Worm (Caenorhabditis elegans): ENCODE measurements around the gene F39F10.2.
"Not testable (repeated sequence)": the region's sequence is repeated elsewhere in the genome, so short reads cannot be mapped to it uniquely, and the experiment has no call there.

The F39F10.2 gene

DNA sequence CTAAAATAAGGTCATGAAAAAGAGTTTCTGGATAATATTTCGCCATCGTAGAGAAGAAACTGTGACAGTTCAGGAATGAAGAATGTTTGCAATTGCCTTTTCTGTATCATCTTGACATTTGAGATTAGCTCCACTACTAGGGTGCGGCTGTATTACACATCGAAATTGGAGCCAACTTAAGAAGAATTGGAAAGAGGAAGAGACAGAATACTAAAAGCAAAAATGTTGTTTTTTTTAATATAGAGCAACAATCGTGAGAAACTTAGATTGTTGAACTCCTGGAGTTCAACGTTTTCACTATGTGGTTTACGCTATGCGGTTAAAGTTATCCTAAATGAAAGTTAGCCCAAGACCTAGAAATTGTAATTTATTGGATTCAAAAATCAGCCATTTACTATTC, 14.3 kb upstream of the F39F10.2 start, which contains the start of gene acs-9:
Gene acs-9, minus strand, starts transcription at position 101 of the 400 bp plus-strand sequence.
- no peak for TF ChIP-seq nhr-77 (tag; optimal IDR thresholded peaks at IDR 0.05)
- no peak for TF ChIP-seq lsy-2 (tag; optimal IDR thresholded peaks at IDR 0.05)
- no peak for TF ChIP-seq sptf-1 (tag; optimal IDR thresholded peaks at IDR 0.05)
- TF ChIP-seq nhr-84 (tag; optimal IDR thresholded peaks at IDR 0.05): no peak

DNA sequence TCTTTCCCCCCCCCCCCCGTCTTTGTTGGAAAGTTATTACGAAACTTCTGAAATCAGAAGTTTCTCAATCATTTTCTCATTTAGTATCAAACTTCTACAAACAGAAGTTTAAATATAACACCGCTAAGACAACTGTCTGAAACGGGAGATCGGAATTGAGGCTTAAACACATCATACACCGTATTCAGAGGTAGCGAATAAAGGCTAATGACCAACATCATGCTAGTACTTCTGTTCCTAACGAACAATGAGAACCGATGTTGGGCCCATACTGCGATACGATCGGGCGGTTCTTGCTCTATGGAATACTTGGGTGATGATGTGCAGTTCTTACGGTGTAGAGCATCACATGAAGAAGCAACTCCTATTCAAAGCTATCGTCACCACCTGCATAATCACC, 11.3 kb upstream of the F39F10.2 start, which contains the start of gene Y13C8A.1:
Gene Y13C8A.1, plus strand, starts transcription at position 301 of the 400 bp plus-strand sequence.
- not testable (repeated sequence) for TF ChIP-seq ceh-82, elt-2, nhr-12 (tag; optimal IDR thresholded peaks at IDR 0.05)

DNA sequence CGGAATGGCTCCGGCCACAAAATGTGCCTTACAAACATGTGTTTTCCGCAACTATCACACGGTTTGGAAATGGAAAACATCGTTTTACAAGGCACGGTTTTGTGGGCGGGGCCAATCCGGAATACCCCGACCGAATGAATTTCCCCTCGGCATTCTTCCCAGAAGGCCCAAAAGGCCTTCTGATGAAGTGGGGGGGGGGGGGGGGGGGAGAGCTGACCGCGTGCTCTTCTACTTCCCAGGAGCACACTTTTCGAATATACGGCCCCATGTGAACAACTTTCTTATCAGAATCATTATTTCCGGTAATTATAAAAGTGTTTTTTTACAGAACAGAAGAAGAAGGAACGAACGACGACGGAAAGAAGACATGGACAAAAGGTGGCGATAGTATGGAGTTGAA, 10.6 kb upstream of the F39F10.2 start:
- no peak for TF ChIP-seq lin-39 (tag; optimal IDR thresholded peaks at IDR 0.05)
- no peak for TF ChIP-seq ets-5 (GFP tag; IDR thresholded peaks at IDR 0.05)
- no peak for TF ChIP-seq unc-130 (tag; optimal IDR thresholded peaks at IDR 0.05)
- no peak for TF ChIP-seq lir-3 (tag; optimal IDR thresholded peaks at IDR 0.05; ENCODE audit: poor library complexity)
- no peak for TF ChIP-seq unc-30 (tag; optimal IDR thresholded peaks at IDR 0.05)
- TF ChIP-seq sup-37 (GFP tag; optimal IDR thresholded peaks at IDR 0.05): no peak
- TF ChIP-seq nhr-85 (tag): no peak
- no peak for TF ChIP-seq ceh-82 (tag; optimal IDR thresholded peaks at IDR 0.05)
- no peak for TF ChIP-seq unc-86 (tag; optimal IDR thresholded peaks at IDR 0.05)
- TF ChIP-seq pqm-1 (tag; optimal IDR thresholded peaks at IDR 0.05): no peak
- TF ChIP-seq lin-14 (GFP tag; optimal IDR thresholded peaks at IDR 0.05): no peak
- TF ChIP-seq ceh-63 (GFP tag; optimal IDR thresholded peaks at IDR 0.05): no peak
- no peak for TF ChIP-seq blmp-1 (tag; optimal IDR thresholded peaks at IDR 0.05)
- TF ChIP-seq zag-1 (tag; optimal IDR thresholded peaks at IDR 0.05): no peak
- TF ChIP-seq nhr-28 (tag; optimal IDR thresholded peaks at IDR 0.05): no peak
- no peak for TF ChIP-seq C04F5.9 (tag; optimal IDR thresholded peaks at IDR 0.05)
- TF ChIP-seq nhr-20 (tag; optimal IDR thresholded peaks at IDR 0.05): no peak
- TF ChIP-seq nhr-90 (tag; optimal IDR thresholded peaks at IDR 0.05; ENCODE audit: poor library complexity): no peak
- no peak for TF ChIP-seq mdl-1 (tag; optimal IDR thresholded peaks at IDR 0.05)
- TF ChIP-seq dpl-1 (GFP tag; optimal IDR thresholded peaks at IDR 0.05): no peak

DNA sequence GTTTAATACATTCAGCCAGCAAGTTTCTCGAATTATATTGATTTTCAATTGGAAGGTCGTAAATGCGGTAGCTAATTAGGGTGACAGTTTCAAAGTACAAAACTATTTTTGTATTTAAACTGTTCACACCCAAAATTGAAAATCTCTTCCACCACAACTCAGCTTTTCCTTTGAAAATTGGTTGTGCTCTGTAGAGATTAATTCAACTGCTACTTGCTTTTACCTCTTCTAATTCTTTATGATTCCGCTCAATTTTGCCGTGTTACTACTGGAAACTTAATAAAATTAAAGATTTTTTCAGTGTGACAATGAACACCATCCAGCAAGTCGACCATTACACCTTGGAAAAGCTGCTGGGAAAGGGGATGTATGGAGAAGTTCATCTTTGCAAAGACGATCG, 3.0 kb upstream of the F39F10.2 start, which contains the start of gene F39F10.3:
Gene F39F10.3, plus strand, starts transcription at position 301 of the 400 bp plus-strand sequence.
- TF ChIP-seq lsy-2 (tag; optimal IDR thresholded peaks at IDR 0.05) (no peak), nhr-47 (tag; optimal IDR thresholded peaks at IDR 0.05) (no peak)

DNA sequence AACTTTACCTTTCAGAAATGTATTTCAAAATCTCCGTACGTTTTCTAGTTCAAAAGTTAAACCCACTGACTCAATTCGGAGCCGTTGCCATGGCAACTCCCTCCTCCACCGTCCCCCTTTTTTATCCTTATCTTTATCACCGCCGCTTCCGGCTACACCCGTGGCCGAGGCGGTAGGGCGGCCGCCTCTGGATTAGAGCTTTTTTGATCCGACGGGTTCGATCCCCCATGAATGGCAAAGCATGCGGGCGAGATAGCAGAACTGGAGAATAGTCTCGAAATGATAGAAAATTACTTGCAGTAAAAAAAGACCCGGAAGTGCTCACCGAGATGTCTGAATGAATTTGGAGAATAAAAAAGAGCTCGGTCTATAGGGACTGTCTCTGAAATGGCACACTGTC, 910 bp upstream of the F39F10.2 start:
- TF ChIP-seq fkh-8 (tag; optimal IDR thresholded peaks at IDR 0.05): peak; percentile 71
- no peak for TF ChIP-seq zip-4 (GFP tag; optimal IDR thresholded peaks at IDR 0.05)
- peak; percentile 5 for TF ChIP-seq sox-4 (tag; optimal IDR thresholded peaks at IDR 0.05)
- TF ChIP-seq egl-13 (tag; optimal IDR thresholded peaks at IDR 0.05): peak; percentile 14
- peak; percentile 34 for TF ChIP-seq nhr-47 (tag; optimal IDR thresholded peaks at IDR 0.05)
- TF ChIP-seq aha-1 (tag; optimal IDR thresholded peaks at IDR 0.05): no peak
- no peak for TF ChIP-seq elt-2 (tag; optimal IDR thresholded peaks at IDR 0.05)
- TF ChIP-seq irx-1 (tag; optimal IDR thresholded peaks at IDR 0.05): no peak
- TF ChIP-seq dsc-1 (tag; optimal IDR thresholded peaks at IDR 0.05): peak; percentile 29
- no peak for TF ChIP-seq nhr-237 (tag; optimal IDR thresholded peaks at IDR 0.05)
- TF ChIP-seq nhr-12 (tag; optimal IDR thresholded peaks at IDR 0.05): no peak
- TF ChIP-seq efl-1 (optimal IDR thresholded peaks at IDR 0.05): no peak
- peak in 1 of 2 experiments; percentile 58 for TF ChIP-seq efl-1 (GFP tag; optimal IDR thresholded peaks at IDR 0.05 in 1 of 2)
- no peak for TF ChIP-seq nhr-71 (tag; optimal IDR thresholded peaks at IDR 0.05)
